Worm (Caenorhabditis elegans) whole organism, L2 larva: ENCODE measurements around the gene C49C3.10.

ENCODE experiments used
- elt-3 ChIP-seq: sonication (generic microtip); optimal IDR thresholded peaks from 2 replicates; lab custom pipeline; 2017; ENCODE audit warnings: missing biosample characterization, missing genetic modification characterization
- lin-39 ChIP-seq: fragments of 150-350 bp; optimal IDR thresholded peaks from 2 replicates; lab custom pipeline; 2014; ENCODE audit warnings: missing biosample characterization, missing genetic modification reagents, missing genetic modification characterization
- mdl-1 ChIP-seq, 2 experiments: fragments of 150-350 bp in 1 of 2; sonication (generic microtip) in 1 of 2; optimal IDR thresholded peaks; 2 replicates each; lab custom pipeline; 2017; ENCODE audit warnings: missing biosample characterization in 2 of 2, missing genetic modification characterization in 2 of 2
- nhr-12 ChIP-seq: fragments of 150-350 bp; optimal IDR thresholded peaks from 2 replicates; lab custom pipeline; 2014; ENCODE audit warnings: missing biosample characterization, missing genetic modification characterization
- nhr-6 ChIP-seq: fragments of 150-350 bp; optimal IDR thresholded peaks from 2 replicates; lab custom pipeline; 2014; ENCODE audit warnings: missing biosample characterization, missing genetic modification characterization

DNA sequence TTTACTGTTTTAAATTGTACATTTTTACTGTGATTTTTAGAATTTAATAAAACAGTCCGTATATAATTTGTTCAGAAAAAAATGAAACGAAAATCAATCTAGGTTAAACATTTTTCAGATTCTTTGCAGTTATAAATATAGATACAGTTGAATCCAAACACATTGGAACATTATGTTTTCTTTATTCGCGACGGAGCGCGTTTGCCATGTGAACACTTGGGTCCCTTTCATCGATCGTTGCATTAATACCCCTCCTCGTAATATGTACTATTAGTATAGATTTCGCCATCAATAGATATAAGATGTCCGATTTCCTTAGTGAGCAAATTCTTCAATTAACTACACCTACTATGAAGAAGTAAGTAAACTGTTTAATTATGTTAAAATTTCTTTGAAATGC lies 3.7 kb downstream of the C49C3.10 start, which contains the start of gene C49C3.8:
- TF ChIP-seq lin-39 (tag; lab: Kevin White, UChicago) (no peak), mdl-1 (tag; optimal IDR thresholded peaks at IDR 0.05; lab: Kevin White, UChicago) (no peak), nhr-6 (tag; lab: Kevin White, UChicago) (no peak), nhr-12 (tag; lab: Kevin White, UChicago) (no peak), elt-3 (tag; lab: Kevin White, UChicago) (no peak)
